Worm (Caenorhabditis elegans) whole organism, midembryonic: ENCODE data around the gene T16A1.2.

ENCODE experiments used
- flt-1 ChIP-seq: fragments of 200-800 bp; sonication (Bioruptor generic); IDR thresholded peaks from 2 replicates; pipeline ENCODE4 v1.3.6; 2022; ENCODE audit warnings: missing genetic modification characterization, missing compliant biosample characterization
- klf-2 ChIP-seq: fragments of 200-800 bp; sonication (Bioruptor generic); conservative IDR thresholded peaks from 2 replicates; pipeline ENCODE4 v1.3.6; 2022; ENCODE audit warnings: missing genetic modification reagents, missing genetic modification characterization, missing compliant biosample characterization
- med-1 ChIP-seq: sonication (generic microtip); optimal IDR thresholded peaks from 2 replicates; lab custom pipeline; 2017; ENCODE audit warnings: missing genetic modification characterization, mild to moderate bottlenecking, missing compliant biosample characterization, antibody characterized with exemption, missing genetic modification reagents; ENCODE audit not compliant: insufficient read depth
- ref-1 ChIP-seq: fragments of 200-800 bp; sonication (Bioruptor generic); conservative IDR thresholded peaks from 2 replicates; pipeline ENCODE4 v1.3.6; 2022; ENCODE audit warnings: missing genetic modification reagents, missing genetic modification characterization, missing compliant biosample characterization
- tab-1 ChIP-seq: fragments of 200-800 bp; sonication (Bioruptor generic); IDR thresholded peaks from 2 replicates; pipeline ENCODE4 v1.3.6; 2022; ENCODE audit warnings: missing genetic modification characterization, missing compliant biosample characterization
- ztf-23 ChIP-seq: fragments of 200-800 bp; sonication (Bioruptor generic); IDR thresholded peaks from 2 replicates; pipeline ENCODE4 v1.3.6; 2022; ENCODE audit warnings: missing genetic modification reagents, missing genetic modification characterization, missing compliant biosample characterization
- ztf-29 ChIP-seq: fragments of 200-800 bp; sonication (Bioruptor generic); IDR thresholded peaks from 2 replicates; pipeline ENCODE4 v1.3.6; 2022; ENCODE audit warnings: missing genetic modification reagents, missing genetic modification characterization, missing compliant biosample characterization

- TF ChIP-seq ztf-29 (GFP tag; lab: Robert Waterston, UW) (no peak), med-1 (GFP tag; lab: Kevin White, UChicago) (no peak), ztf-23 (GFP tag; lab: Robert Waterston, UW) (no peak), tab-1 (GFP tag; lab: Robert Waterston, UW) (no peak), flt-1 (no peak), klf-2 (GFP tag; lab: Robert Waterston, UW) (no peak), ref-1 (GFP tag; lab: Robert Waterston, UW) (no peak)
Observed at ce11 chrII:2093456-2093926, 1.9 kb upstream of the T16A1.2 start, which contains the start of gene fbxb-37.
